Fruit fly (Drosophila melanogaster) whole organism, wandering third instar larva: ENCODE results near the gene Prosbeta3.

Experiments
- Abd-B ChIP-seq: fragments of >200 bp; optimal IDR thresholded peaks from 2 replicates; lab custom pipeline; 2017; ENCODE audit warnings: missing biosample characterization, missing genetic modification characterization
- HLH106 ChIP-seq: fragments of 200-800 bp; optimal IDR thresholded peaks from 3 replicates; lab custom pipeline; 2019; ENCODE audit warnings: missing biosample characterization, mild to moderate bottlenecking, missing genetic modification characterization, moderate library complexity
- Hr78 ChIP-seq: fragments of >200 bp; optimal IDR thresholded peaks from 2 replicates; lab custom pipeline; 2017; ENCODE audit warnings: missing biosample characterization, missing genetic modification characterization
- Myc ChIP-seq: fragments of >200 bp; optimal IDR thresholded peaks from 2 replicates; lab custom pipeline; 2017
- N ChIP-seq: fragments of >200 bp; optimal IDR thresholded peaks from 2 replicates; lab custom pipeline; 2018; ENCODE audit warnings: missing biosample characterization, missing external identifiers, missing genetic modification characterization
- dsf ChIP-seq: sonication (Bioruptor generic); optimal IDR thresholded peaks from 2 replicates; lab custom pipeline; 2016; ENCODE audit warnings: missing biosample characterization, missing genetic modification characterization, borderline replicate concordance
- ey ChIP-seq: fragments of 200-800 bp; sonication (Bioruptor generic); optimal IDR thresholded peaks from 2 replicates; lab custom pipeline; 2016; ENCODE audit warnings: missing biosample characterization, missing genetic modification characterization
- foxo ChIP-seq, 2 experiments: fragments of 200-800 bp; sonication (Bioruptor generic); optimal IDR thresholded peaks; 2 replicates in 1 of 2; 3 replicates in 1 of 2; lab custom pipeline; 2016 to 2017; ENCODE audit warnings: missing biosample characterization in 2 of 2, missing genetic modification characterization in 2 of 2
- lola ChIP-seq: fragments of >200 bp; optimal IDR thresholded peaks from 2 replicates; lab custom pipeline; 2017; ENCODE audit warnings: missing biosample characterization, missing genetic modification characterization
- pan ChIP-seq: fragments of >200 bp; optimal IDR thresholded peaks from 2 replicates; lab custom pipeline; 2017
- rgr ChIP-seq: fragments of 200-800 bp; sonication (Bioruptor generic); optimal IDR thresholded peaks from 3 replicates; lab custom pipeline; 2016; ENCODE audit warnings: missing biosample characterization, mild to moderate bottlenecking, missing genetic modification characterization
- sage ChIP-seq: fragments of 200-800 bp; sonication (Bioruptor generic); optimal IDR thresholded peaks from 2 replicates; lab custom pipeline; 2016; ENCODE audit warnings: missing biosample characterization, mild to moderate bottlenecking, missing genetic modification characterization

DNA sequence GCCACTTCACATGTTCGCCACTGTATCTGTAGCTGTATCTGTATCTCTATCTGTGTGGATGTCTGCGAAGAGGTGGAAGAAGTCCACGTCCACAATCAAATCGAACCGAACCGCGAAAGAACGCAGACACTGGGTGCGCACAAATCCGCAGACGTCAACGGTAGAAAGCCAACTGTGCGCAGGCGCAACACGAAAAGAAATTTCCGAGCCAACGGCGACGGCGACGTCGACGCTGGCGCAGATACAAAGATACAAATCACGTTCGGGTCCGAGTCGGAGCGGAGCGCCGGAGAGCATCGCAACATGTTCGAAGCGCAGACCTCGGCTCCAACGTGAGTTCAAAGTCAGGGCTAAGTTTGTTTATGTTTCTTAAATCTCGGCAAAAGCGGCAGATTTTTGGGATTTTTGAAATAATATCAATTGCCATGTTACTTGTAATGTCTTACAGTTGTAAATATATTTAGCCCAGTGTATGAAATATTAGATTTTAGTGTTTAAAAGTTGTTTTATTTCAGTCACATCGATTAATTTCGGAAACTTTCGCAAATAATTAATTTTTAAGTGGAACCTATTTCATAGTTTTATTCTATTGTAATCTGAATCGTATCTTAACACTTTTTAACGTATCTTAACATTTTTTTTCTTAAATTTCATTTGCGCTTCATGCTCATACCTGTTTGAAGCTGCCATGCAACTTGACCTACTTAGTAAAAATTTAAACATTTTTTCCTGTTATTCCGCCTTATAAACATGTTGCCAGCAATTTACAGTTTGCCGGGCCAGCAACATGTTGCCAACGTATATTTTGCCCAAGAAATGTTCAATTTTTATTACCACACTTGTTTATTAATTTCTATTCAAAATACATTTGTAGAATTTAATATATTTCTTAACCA is 42.9 kb downstream of the Prosbeta3 start, which contains the start of gene ich:
- TF ChIP-seq pan (lab: Kevin White, UChicago), result no peak
- TF ChIP-seq sage (GFP tag; lab: Kevin White, UChicago), result no peak
- TF ChIP-seq Hr78 (GFP tag; lab: Kevin White, UChicago), result no peak
- TF ChIP-seq Myc (lab: Kevin White, UChicago), result no peak
- TF ChIP-seq foxo (GFP tag; optimal IDR thresholded peaks at IDR 0.05; lab: Kevin White, UChicago), result no peak
- TF ChIP-seq lola (GFP tag; lab: Kevin White, UChicago), result no peak
- no peak for TF ChIP-seq HLH106 (tag; lab: Kevin White, UChicago)
- TF ChIP-seq ey (GFP tag; lab: Kevin White, UChicago), result no peak
- TF ChIP-seq rgr (GFP tag; lab: Kevin White, UChicago), result no peak
- TF ChIP-seq dsf, result no peak
- no peak for TF ChIP-seq N (GFP tag; lab: Kevin White, UChicago)
- no peak for TF ChIP-seq Abd-B (GFP tag; lab: Kevin White, UChicago)
